Worm (Caenorhabditis elegans): ENCODE data around the gene moc-3.

- TF ChIP-seq ama-1 (optimal IDR thresholded peaks at IDR 0.05) (no peak), ets-7 (tag; optimal IDR thresholded peaks at IDR 0.05) (no peak), hnd-1 (tag; optimal IDR thresholded peaks at IDR 0.05) (no peak), pes-1 (GFP tag; IDR thresholded peaks at IDR 0.05) (no peak), ceh-13 (GFP tag; optimal IDR thresholded peaks at IDR 0.05) (no peak), tra-4 (tag; optimal IDR thresholded peaks at IDR 0.05) (no peak), aly-1 (tag; optimal IDR thresholded peaks at IDR 0.05) (no peak), tbx-37 (GFP tag; conservative IDR thresholded peaks at IDR 0.05) (no peak), flt-1 (GFP tag; IDR thresholded peaks at IDR 0.05) (no peak), hmbx-1 (tag; optimal IDR thresholded peaks at IDR 0.05) (no peak), hmg-4 (GFP tag; optimal IDR thresholded peaks at IDR 0.05) (no peak), F13C5.2 (tag; optimal IDR thresholded peaks at IDR 0.05) (no peak)
Measured at ce11 chrIV:8163687-8164086, 33.3 kb downstream of the moc-3 start, which contains the start of gene clec-51.
